Fruit fly (Drosophila melanogaster) whole organism, prepupa: ENCODE data around the gene asp.
A peak's percentile ranks its signal among the peaks of the same experiment; 100 is the strongest.

Experiments used
- Blimp-1 ChIP-seq: fragments of 200-800 bp; sonication (Bioruptor generic); optimal IDR thresholded peaks from 3 replicates; lab custom pipeline; 2017; ENCODE audit warnings: missing biosample characterization, missing genetic modification characterization, mild to moderate bottlenecking, moderate library complexity, missing genetic modification reagents
- CG10631 ChIP-seq: fragments of 200-800 bp; sonication (Bioruptor generic); optimal IDR thresholded peaks from 2 replicates; lab custom pipeline; 2016; ENCODE audit warnings: missing biosample characterization, missing genetic modification characterization
- CG10669 ChIP-seq: fragments of 200-800 bp; sonication (Bioruptor generic); optimal IDR thresholded peaks from 3 replicates; lab custom pipeline; 2018; ENCODE audit warnings: missing biosample characterization, mild to moderate bottlenecking, missing genetic modification characterization, moderate library complexity
- CG11294 ChIP-seq: fragments of 200-800 bp; sonication (Bioruptor generic); IDR thresholded peaks from 2 replicates; pipeline ENCODE4 v1.3.6; 2022; ENCODE audit warnings: missing biosample characterization, missing genetic modification characterization
- CG11762 ChIP-seq: fragments of 200-800 bp; sonication (Bioruptor generic); optimal IDR thresholded peaks from 3 replicates; lab custom pipeline; 2016; ENCODE audit warnings: missing biosample characterization, missing genetic modification characterization; ENCODE audit not compliant: insufficient read depth
- CG11902 ChIP-seq: fragments of 200-800 bp; sonication (Bioruptor generic); optimal IDR thresholded peaks from 3 replicates; lab custom pipeline; 2016; ENCODE audit warnings: missing biosample characterization, missing genetic modification characterization
- CG15336 ChIP-seq: fragments of 200-800 bp; sonication (Bioruptor generic); IDR thresholded peaks from 2 replicates; pipeline ENCODE4 v1.3.6; 2022; ENCODE audit warnings: missing biosample characterization, missing genetic modification characterization
- CG16779 ChIP-seq: fragments of 200-800 bp; sonication (Bioruptor generic); optimal IDR thresholded peaks from 3 replicates; lab custom pipeline; 2017; ENCODE audit warnings: missing biosample characterization, mild to moderate bottlenecking, missing genetic modification characterization
- CG3032 ChIP-seq: fragments of 200-800 bp; optimal IDR thresholded peaks from 2 replicates; lab custom pipeline; 2019; ENCODE audit warnings: missing biosample characterization, mild to moderate bottlenecking, missing genetic modification characterization, moderate library complexity
- CG3919 ChIP-seq: fragments of 200-800 bp; sonication (Bioruptor generic); optimal IDR thresholded peaks from 3 replicates; lab custom pipeline; 2016; ENCODE audit warnings: missing biosample characterization, missing genetic modification characterization
- CG4318 ChIP-seq: fragments of 200-800 bp; sonication (Bioruptor generic); optimal IDR thresholded peaks from 3 replicates; lab custom pipeline; 2017; ENCODE audit warnings: missing biosample characterization, mild to moderate bottlenecking, missing genetic modification characterization
- CG6276 ChIP-seq: fragments of 200-800 bp; sonication (Bioruptor generic); optimal IDR thresholded peaks from 2 replicates; lab custom pipeline; 2017; ENCODE audit warnings: missing biosample characterization, mild to moderate bottlenecking, missing genetic modification characterization
- CG6792 ChIP-seq: fragments of 200-800 bp; sonication (Bioruptor generic); optimal IDR thresholded peaks from 3 replicates; lab custom pipeline; 2016; ENCODE audit warnings: missing biosample characterization, missing genetic modification characterization
- CG6808 ChIP-seq: fragments of 200-800 bp; sonication (Bioruptor generic); optimal IDR thresholded peaks from 3 replicates; lab custom pipeline; 2017; ENCODE audit warnings: missing biosample characterization, missing genetic modification characterization, mild to moderate bottlenecking, moderate library complexity, missing genetic modification reagents
- CG8119 ChIP-seq: fragments of 200-800 bp; sonication (Bioruptor generic); IDR thresholded peaks from 3 replicates; pipeline ENCODE4 v1.3.6; 2022; ENCODE audit warnings: missing biosample characterization, missing genetic modification characterization
- CG8319 ChIP-seq: fragments of 200-800 bp; sonication (Bioruptor generic); optimal IDR thresholded peaks from 3 replicates; lab custom pipeline; 2016; ENCODE audit warnings: missing biosample characterization, missing genetic modification characterization
- CG8632 ChIP-seq: fragments of 200-800 bp; sonication (Bioruptor generic); optimal IDR thresholded peaks from 3 replicates; lab custom pipeline; 2016; ENCODE audit warnings: missing biosample characterization, missing genetic modification characterization
- Eip78C ChIP-seq: fragments of 200-800 bp; sonication (Bioruptor generic); peaks from one replicate; lab custom pipeline; 2016; ENCODE audit warnings: missing biosample characterization, missing genetic modification characterization
- Eip93F ChIP-seq: fragments of 200-800 bp; sonication (Bioruptor generic); optimal IDR thresholded peaks from 2 replicates; lab custom pipeline; 2016; ENCODE audit warnings: missing biosample characterization, mild to moderate bottlenecking, missing genetic modification characterization
- Ets21C ChIP-seq: fragments of 200-800 bp; sonication (Bioruptor generic); optimal IDR thresholded peaks from 3 replicates; lab custom pipeline; 2016; ENCODE audit warnings: missing biosample characterization, missing genetic modification characterization
- Ets96B ChIP-seq: fragments of 200-800 bp; optimal IDR thresholded peaks from 2 replicates; lab custom pipeline; 2019; ENCODE audit warnings: missing biosample characterization, mild to moderate bottlenecking, missing genetic modification characterization, moderate library complexity
- Hr38 ChIP-seq: sonication (Bioruptor generic); optimal IDR thresholded peaks from 2 replicates; lab custom pipeline; 2016; ENCODE audit warnings: missing biosample characterization, missing genetic modification characterization
- Hr4 ChIP-seq: fragments of 200-800 bp; sonication (Bioruptor generic); optimal IDR thresholded peaks from 3 replicates; lab custom pipeline; 2016; ENCODE audit warnings: missing biosample characterization, missing genetic modification characterization
- Met ChIP-seq: fragments of 200-800 bp; sonication (Bioruptor generic); optimal IDR thresholded peaks from 3 replicates; lab custom pipeline; 2016; ENCODE audit warnings: missing biosample characterization, missing genetic modification characterization
- OdsH ChIP-seq: fragments of 200-800 bp; sonication (Bioruptor generic); optimal IDR thresholded peaks from 3 replicates; lab custom pipeline; 2016; ENCODE audit warnings: missing biosample characterization, missing genetic modification characterization
- Sox102F ChIP-seq: fragments of 200-800 bp; sonication (Bioruptor generic); optimal IDR thresholded peaks from 2 replicates; lab custom pipeline; 2016; ENCODE audit warnings: missing biosample characterization, mild to moderate bottlenecking, missing genetic modification characterization
- Sox14 ChIP-seq: fragments of 200-800 bp; sonication (Bioruptor generic); optimal IDR thresholded peaks from 3 replicates; lab custom pipeline; 2016; ENCODE audit warnings: missing biosample characterization, missing genetic modification characterization
- achi ChIP-seq: fragments of 200-800 bp; sonication (Bioruptor generic); optimal IDR thresholded peaks from 3 replicates; lab custom pipeline; 2016; ENCODE audit warnings: missing biosample characterization, missing genetic modification characterization
- acj6 ChIP-seq: fragments of 200-800 bp; sonication (Bioruptor generic); optimal IDR thresholded peaks from 3 replicates; lab custom pipeline; 2016; ENCODE audit warnings: missing biosample characterization, missing genetic modification characterization
- cyc ChIP-seq: fragments of 200-800 bp; sonication (Bioruptor generic); optimal IDR thresholded peaks from 3 replicates; lab custom pipeline; 2016; ENCODE audit warnings: missing biosample characterization, missing genetic modification characterization
- dac ChIP-seq: fragments of 200-800 bp; sonication (Bioruptor generic); optimal IDR thresholded peaks from 2 replicates; lab custom pipeline; 2017; ENCODE audit warnings: missing biosample characterization, mild to moderate bottlenecking, missing genetic modification characterization
- dsx ChIP-seq: fragments of 200-800 bp; optimal IDR thresholded peaks from 3 replicates; lab custom pipeline; 2019; ENCODE audit warnings: missing biosample characterization, mild to moderate bottlenecking, missing genetic modification characterization, moderate library complexity; ENCODE audit not compliant: poor library complexity, severe bottlenecking
- esn ChIP-seq: fragments of 200-800 bp; sonication (Bioruptor generic); optimal IDR thresholded peaks from 2 replicates; lab custom pipeline; 2016; ENCODE audit warnings: missing biosample characterization, mild to moderate bottlenecking, missing genetic modification characterization, moderate library complexity
- fd59A ChIP-seq: fragments of 200-800 bp; sonication (Bioruptor generic); optimal IDR thresholded peaks from 2 replicates; lab custom pipeline; 2017; ENCODE audit warnings: missing biosample characterization, mild to moderate bottlenecking, missing genetic modification characterization, missing genetic modification reagents
- fd85E ChIP-seq: fragments of 200-800 bp; sonication (Bioruptor generic); optimal IDR thresholded peaks from 3 replicates; lab custom pipeline; 2016; ENCODE audit warnings: missing biosample characterization, missing genetic modification characterization
- fkh ChIP-seq: fragments of 200-800 bp; sonication (Bioruptor generic); optimal IDR thresholded peaks from 3 replicates; lab custom pipeline; 2017; ENCODE audit warnings: missing biosample characterization, mild to moderate bottlenecking, missing genetic modification characterization, moderate library complexity
- lz ChIP-seq: fragments of 200-800 bp; sonication (Bioruptor generic); optimal IDR thresholded peaks from 3 replicates; lab custom pipeline; 2016; ENCODE audit warnings: missing biosample characterization, missing genetic modification characterization
- net ChIP-seq: fragments of 200-800 bp; sonication (Bioruptor generic); optimal IDR thresholded peaks from 3 replicates; lab custom pipeline; 2016; ENCODE audit warnings: missing biosample characterization, missing genetic modification characterization
- pdm3 ChIP-seq: fragments of 200-800 bp; sonication (Bioruptor generic); optimal IDR thresholded peaks from 3 replicates; lab custom pipeline; 2016; ENCODE audit warnings: missing biosample characterization, missing genetic modification characterization
- salr ChIP-seq, 2 experiments: fragments of 200-800 bp; sonication (Bioruptor generic); optimal IDR thresholded peaks; 3 replicates each; lab custom pipeline; 2016 to 2018; ENCODE audit warnings: missing biosample characterization in 2 of 2, missing genetic modification characterization in 2 of 2, mild to moderate bottlenecking in 1 of 2
- spab ChIP-seq: fragments of 200-800 bp; sonication (Bioruptor generic); optimal IDR thresholded peaks from 2 replicates; lab custom pipeline; 2017; ENCODE audit warnings: missing biosample characterization, mild to moderate bottlenecking, missing genetic modification characterization, missing genetic modification reagents
- ss ChIP-seq, 2 experiments: fragments of 200-800 bp; sonication (Bioruptor generic); optimal IDR thresholded peaks; 2 replicates in 1 of 2; 3 replicates in 1 of 2; lab custom pipeline; 2017 to 2018; ENCODE audit warnings: mild to moderate bottlenecking in 2 of 2, missing biosample characterization in 2 of 2, missing genetic modification characterization in 2 of 2, moderate library complexity in 1 of 2
- svp ChIP-seq: fragments of 200-800 bp; sonication (Bioruptor generic); peaks from one replicate; lab custom pipeline; 2016; ENCODE audit warnings: missing biosample characterization, missing genetic modification characterization
- topi ChIP-seq: fragments of 200-800 bp; sonication (Bioruptor generic); optimal IDR thresholded peaks from 3 replicates; lab custom pipeline; 2016; ENCODE audit warnings: missing biosample characterization, missing genetic modification characterization
- vri ChIP-seq: fragments of 200-800 bp; sonication (Bioruptor generic); optimal IDR thresholded peaks from 3 replicates; lab custom pipeline; 2016; ENCODE audit warnings: missing biosample characterization, mild to moderate bottlenecking, missing genetic modification characterization

Gene asp

dm6 chr3R:24767667-24768340 lies 14.2 kb downstream of the asp start (continued):
- TF ChIP-seq CG11294 (GFP tag; lab: Robert Waterston, UW) (no peak), Ets96B (tag; lab: Kevin White, UChicago) (no peak), dac (no peak), fkh (GFP tag; lab: Kevin White, UChicago) (no peak), spab (GFP tag; lab: Kevin White, UChicago) (no peak), svp (peak; percentile 49), CG8632 (GFP tag; lab: Kevin White, UChicago) (no peak), CG6792 (GFP tag; lab: Kevin White, UChicago) (no peak), Ets21C (GFP tag; lab: Kevin White, UChicago) (no peak), Blimp-1 (peak; percentile 100), Met (GFP tag; lab: Kevin White, UChicago) (peak; percentile 55), acj6 (GFP tag; lab: Kevin White, UChicago) (no peak), CG3919 (peak; percentile 29)
- TF ChIP-seq, all 60 proteins: peak for 13

DNA sequence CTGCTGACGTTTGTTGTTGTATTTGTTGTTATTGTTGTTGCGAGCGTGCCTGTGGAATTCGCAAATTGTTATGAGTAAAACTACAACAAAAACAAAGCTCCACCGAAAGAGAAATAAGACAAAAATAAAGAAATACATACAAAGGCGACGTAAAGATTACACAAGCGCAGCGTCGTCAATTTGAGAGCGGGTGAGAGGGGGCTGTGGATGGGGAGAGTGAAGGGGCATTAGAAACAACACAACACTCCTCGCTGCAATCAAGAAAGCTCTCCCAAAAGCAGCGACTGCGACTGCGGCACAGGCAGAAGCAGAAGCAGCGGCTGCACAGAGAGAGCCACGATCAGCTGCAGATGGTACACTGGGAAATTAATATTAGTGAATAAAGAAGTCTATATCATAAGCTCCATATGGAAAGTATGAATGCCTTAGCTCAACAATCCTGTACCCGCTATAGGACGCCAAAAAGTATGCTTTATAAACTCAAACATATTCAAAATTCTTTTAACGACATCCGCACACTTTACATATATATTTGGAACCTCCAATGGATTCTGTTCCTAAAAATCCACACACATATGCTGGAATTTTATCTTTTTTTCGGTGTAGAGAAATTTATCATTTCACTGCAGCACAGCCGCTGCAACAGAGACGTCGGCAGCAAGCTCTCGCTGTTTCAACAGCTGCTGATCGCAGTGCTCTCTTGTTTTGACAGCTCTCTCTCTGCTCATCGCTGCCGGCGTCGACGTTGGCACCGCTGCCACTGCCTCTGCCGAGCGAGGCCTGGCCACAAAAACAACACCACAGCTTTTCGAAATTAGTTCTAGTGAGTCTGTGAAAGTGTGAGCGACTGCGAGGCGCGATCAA lies 15.1 kb downstream of the asp start, which contains the start of gene CG13631:
Gene CG13631 (plus strand): TSS at position 814 of the 864 bp plus-strand sequence.
- peak; percentile 80 for TF ChIP-seq CG6808 (GFP tag; lab: Kevin White, UChicago)
- peak; percentile 97 for TF ChIP-seq CG8319
- peak; percentile 87 for TF ChIP-seq CG3032
- peak; percentile 35 to 71 for TF ChIP-seq ss (GFP tag; optimal IDR thresholded peaks at IDR 0.05; lab: Kevin White, UChicago)
- TF ChIP-seq CG15336 (GFP tag; lab: Robert Waterston, UW) = peak; percentile 99
- peak; percentile 99 for TF ChIP-seq dac
- TF ChIP-seq topi (GFP tag; lab: Kevin White, UChicago) = peak; percentile 97
- TF ChIP-seq CG11902 (GFP tag; lab: Kevin White, UChicago) = peak; percentile 96
- TF ChIP-seq salr (GFP tag; optimal IDR thresholded peaks at IDR 0.05; lab: Kevin White, UChicago) = peak; percentile 70 to 99
- TF ChIP-seq CG10669 (GFP tag; lab: Kevin White, UChicago) = peak; percentile 88
- peak; percentile 98 for TF ChIP-seq lz (GFP tag; lab: Kevin White, UChicago)
- TF ChIP-seq net = peak; percentile 98
- peak; percentile 81 for TF ChIP-seq Hr38 (GFP tag; lab: Kevin White, UChicago)
- peak; percentile 27 for TF ChIP-seq fkh (GFP tag; lab: Kevin White, UChicago)
- TF ChIP-seq svp = peak; percentile 96
- peak; percentile 97 for TF ChIP-seq CG10631
- peak; percentile 99 for TF ChIP-seq CG8119 (GFP tag; lab: Robert Waterston, UW)
- peak; percentile 99 for TF ChIP-seq Hr4 (GFP tag; lab: Kevin White, UChicago)
- peak; percentile 83 for TF ChIP-seq spab (GFP tag; lab: Kevin White, UChicago)
- peak; percentile 81 for TF ChIP-seq fd59A (GFP tag; lab: Kevin White, UChicago)
- TF ChIP-seq fd85E (GFP tag; lab: Kevin White, UChicago) = peak; percentile 80
- TF ChIP-seq CG6276 (GFP tag; lab: Kevin White, UChicago) = peak; percentile 99
- peak; percentile 98 for TF ChIP-seq esn (GFP tag; lab: Kevin White, UChicago)
- peak; percentile 98 for TF ChIP-seq OdsH
- TF ChIP-seq achi = peak; percentile 97
- TF ChIP-seq cyc (GFP tag; lab: Kevin White, UChicago) = peak; percentile 97
- TF ChIP-seq Eip78C (GFP tag; lab: Kevin White, UChicago) = peak; percentile 99
- peak; percentile 75 for TF ChIP-seq dsx
- peak; percentile 73 for TF ChIP-seq Eip93F (GFP tag; lab: Kevin White, UChicago)
- TF ChIP-seq vri (GFP tag; lab: Kevin White, UChicago) = peak; percentile 93
- TF ChIP-seq CG11762 (GFP tag; lab: Kevin White, UChicago) = peak; percentile 97
- peak; percentile 91 for TF ChIP-seq CG16779
- TF ChIP-seq CG4318 = peak; percentile 99
- peak; percentile 94 for TF ChIP-seq Sox102F (GFP tag; lab: Kevin White, UChicago)
- TF ChIP-seq acj6 (GFP tag; lab: Kevin White, UChicago) = peak; percentile 98
- TF ChIP-seq Sox14 (GFP tag; lab: Kevin White, UChicago) = peak; percentile 98
- TF ChIP-seq pdm3 (GFP tag; lab: Kevin White, UChicago) = peak; percentile 98
- peak; percentile 97 for TF ChIP-seq CG6792 (GFP tag; lab: Kevin White, UChicago)
- peak; percentile 98 for TF ChIP-seq CG3919
